Worm (Caenorhabditis elegans) whole organism, L4 larva: Measurements from ENCODE around the gene F33E11.2.

ENCODE experiments used
- F26F4.8 ChIP-seq: fragments of 200-800 bp; sonication (Bioruptor generic); conservative IDR thresholded peaks from 2 replicates; pipeline ENCODE4 v1.3.6; 2022; ENCODE audit warnings: missing genetic modification characterization, missing compliant biosample characterization
- T26A8.4 ChIP-seq: fragments of 200-800 bp; sonication (Bioruptor generic); IDR thresholded peaks from 2 replicates; pipeline ENCODE4 v1.3.6; 2022; ENCODE audit warnings: missing genetic modification characterization, missing compliant biosample characterization
- arid-1 ChIP-seq: fragments of 200-800 bp; sonication (Bioruptor generic); conservative IDR thresholded peaks from 2 replicates; pipeline ENCODE4 v1.3.6; 2022; ENCODE audit warnings: missing genetic modification reagents, missing genetic modification characterization, missing compliant biosample characterization
- ceh-44 ChIP-seq: fragments of 200-800 bp; sonication (Bioruptor generic); IDR thresholded peaks from 2 replicates; pipeline ENCODE4 v1.3.6; 2022; ENCODE audit warnings: missing genetic modification reagents, missing genetic modification characterization, missing compliant biosample characterization
- ceh-82 ChIP-seq: sonication (generic microtip); optimal IDR thresholded peaks from 2 replicates; lab custom pipeline; 2017; ENCODE audit warnings: missing biosample characterization, missing genetic modification characterization
- ces-1 ChIP-seq: fragments of 150-350 bp; sonication (generic microtip); optimal IDR thresholded peaks from 4 replicates; lab custom pipeline; 2014; ENCODE audit warnings: missing biosample characterization, missing genetic modification reagents, missing genetic modification characterization
- daf-19 ChIP-seq: fragments of 200-800 bp; sonication (Bioruptor generic); conservative IDR thresholded peaks from 2 replicates; pipeline ENCODE4 v1.3.6; 2022; ENCODE audit warnings: missing genetic modification characterization, missing compliant biosample characterization
- daf-8 ChIP-seq: fragments of 200-800 bp; sonication (Bioruptor generic); IDR thresholded peaks from 2 replicates; pipeline ENCODE4 v1.3.6; 2022; ENCODE audit warnings: missing genetic modification characterization, missing compliant biosample characterization
- dpl-1 ChIP-seq: fragments of 150-350 bp; optimal IDR thresholded peaks from 2 replicates; lab custom pipeline; 2014; ENCODE audit warnings: missing biosample characterization, missing genetic modification reagents, missing genetic modification characterization
- duxl-1 ChIP-seq: sonication (generic microtip); optimal IDR thresholded peaks from 2 replicates; lab custom pipeline; 2016; ENCODE audit warnings: mild to moderate bottlenecking, missing genetic modification characterization, moderate library complexity, missing compliant biosample characterization; ENCODE audit not compliant: poor library complexity
- fos-1 ChIP-seq: fragments of 150-350 bp; optimal IDR thresholded peaks from 2 replicates; lab custom pipeline; 2014; ENCODE audit warnings: missing biosample characterization, missing genetic modification characterization
- hlh-11 ChIP-seq: fragments of 200-800 bp; sonication (Bioruptor generic); optimal IDR thresholded peaks from 2 replicates; lab custom pipeline; 2018; ENCODE audit warnings: mild to moderate bottlenecking, missing genetic modification characterization, missing compliant biosample characterization
- hmg-1.1 ChIP-seq: fragments of 200-800 bp; sonication (Bioruptor generic); IDR thresholded peaks from 2 replicates; pipeline ENCODE4 v1.3.6; 2022; ENCODE audit warnings: missing genetic modification reagents, missing genetic modification characterization, missing compliant biosample characterization
- lin-38 ChIP-seq: fragments of 200-800 bp; sonication (Bioruptor generic); IDR thresholded peaks from 2 replicates; pipeline ENCODE4 v1.3.6; 2022; ENCODE audit warnings: missing genetic modification reagents, missing genetic modification characterization, missing compliant biosample characterization
- mdt-29 ChIP-seq: fragments of 200-800 bp; sonication (Bioruptor generic); IDR thresholded peaks from 2 replicates; pipeline ENCODE4 v1.3.6; 2022; ENCODE audit warnings: missing genetic modification reagents, missing genetic modification characterization, missing compliant biosample characterization
- mes-2 ChIP-seq: sonication (generic microtip); optimal IDR thresholded peaks from 2 replicates; lab custom pipeline; 2016; ENCODE audit warnings: missing genotype, mild to moderate bottlenecking, missing genetic modification characterization, missing compliant biosample characterization; ENCODE audit not compliant: poor library complexity, severe bottlenecking
- mxl-2 ChIP-seq: fragments of 200-800 bp; sonication (Bioruptor generic); conservative IDR thresholded peaks from 2 replicates; pipeline ENCODE4 v1.3.6; 2022; ENCODE audit warnings: missing genetic modification reagents, missing genetic modification characterization, missing compliant biosample characterization
- mxl-3 ChIP-seq: fragments of 200-800 bp; sonication (Bioruptor generic); optimal IDR thresholded peaks from 2 replicates; lab custom pipeline; 2018; ENCODE audit warnings: mild to moderate bottlenecking, missing genetic modification characterization, missing compliant biosample characterization
- nhr-102 ChIP-seq: sonication (generic microtip); optimal IDR thresholded peaks from 2 replicates; lab custom pipeline; 2016; ENCODE audit warnings: mild to moderate bottlenecking, missing genetic modification characterization, moderate library complexity, missing compliant biosample characterization
- nhr-111 ChIP-seq: fragments of 200-800 bp; sonication (Bioruptor generic); optimal IDR thresholded peaks from 2 replicates; lab custom pipeline; 2018; ENCODE audit warnings: mild to moderate bottlenecking, missing genetic modification characterization, missing compliant biosample characterization
- nhr-237 ChIP-seq: sonication (generic microtip); optimal IDR thresholded peaks from 2 replicates; lab custom pipeline; 2017; ENCODE audit warnings: missing biosample characterization, missing genetic modification characterization
- nhr-25 ChIP-seq: sonication (generic microtip); optimal IDR thresholded peaks from 2 replicates; lab custom pipeline; 2017; ENCODE audit warnings: missing genetic modification characterization, mild to moderate bottlenecking, missing compliant biosample characterization, antibody characterized with exemption, moderate library complexity, borderline replicate concordance; ENCODE audit not compliant: insufficient read depth
- nhr-28 ChIP-seq: fragments of 150-350 bp; optimal IDR thresholded peaks from 2 replicates; lab custom pipeline; 2014; ENCODE audit warnings: missing biosample characterization, missing genetic modification characterization
- nhr-6 ChIP-seq: fragments of 150-350 bp; optimal IDR thresholded peaks from 2 replicates; lab custom pipeline; 2014; ENCODE audit warnings: missing biosample characterization, missing genetic modification characterization
- nhr-76 ChIP-seq: fragments of 150-350 bp; optimal IDR thresholded peaks from 2 replicates; lab custom pipeline; 2014; ENCODE audit warnings: missing biosample characterization, missing genetic modification characterization
- nhr-77 ChIP-seq: fragments of 150-350 bp; optimal IDR thresholded peaks from 2 replicates; lab custom pipeline; 2014; ENCODE audit warnings: missing biosample characterization, missing genetic modification characterization
- rbr-2 ChIP-seq: sonication (generic microtip); optimal IDR thresholded peaks from 2 replicates; lab custom pipeline; 2016; ENCODE audit warnings: missing genotype, missing genetic modification characterization, missing compliant biosample characterization
- saeg-2 ChIP-seq: fragments of 200-800 bp; sonication (Bioruptor generic); IDR thresholded peaks from 2 replicates; pipeline ENCODE4 v1.3.6; 2022; ENCODE audit warnings: missing genetic modification reagents, missing genetic modification characterization, missing compliant biosample characterization
- set-16 ChIP-seq: fragments of 200-800 bp; sonication (Bioruptor generic); IDR thresholded peaks from 2 replicates; pipeline ENCODE4 v1.3.6; 2022; ENCODE audit warnings: missing genetic modification reagents, missing genetic modification characterization, missing compliant biosample characterization
- snpc-1.2 ChIP-seq: fragments of 200-800 bp; sonication (Bioruptor generic); IDR thresholded peaks from 2 replicates; pipeline ENCODE4 v1.3.6; 2022; ENCODE audit warnings: missing genetic modification reagents, missing genetic modification characterization, missing compliant biosample characterization
- spr-3 ChIP-seq: fragments of 200-800 bp; sonication (Bioruptor generic); optimal IDR thresholded peaks from 2 replicates; lab custom pipeline; 2018; ENCODE audit warnings: mild to moderate bottlenecking, missing genetic modification characterization, missing compliant biosample characterization
- tag-97 ChIP-seq: fragments of 200-800 bp; sonication (Bioruptor generic); IDR thresholded peaks from 2 replicates; pipeline ENCODE4 v1.3.6; 2022; ENCODE audit warnings: missing genetic modification characterization, missing compliant biosample characterization
- unc-39 ChIP-seq: sonication (generic microtip); optimal IDR thresholded peaks from 2 replicates; lab custom pipeline; 2017; ENCODE audit warnings: missing biosample characterization, missing genetic modification characterization
- zfp-3 ChIP-seq: fragments of 200-800 bp; sonication (Bioruptor generic); conservative IDR thresholded peaks from 2 replicates; pipeline ENCODE4 v1.3.6; 2022; ENCODE audit warnings: missing genetic modification reagents, missing genetic modification characterization, missing compliant biosample characterization

The F33E11.2 gene

DNA sequence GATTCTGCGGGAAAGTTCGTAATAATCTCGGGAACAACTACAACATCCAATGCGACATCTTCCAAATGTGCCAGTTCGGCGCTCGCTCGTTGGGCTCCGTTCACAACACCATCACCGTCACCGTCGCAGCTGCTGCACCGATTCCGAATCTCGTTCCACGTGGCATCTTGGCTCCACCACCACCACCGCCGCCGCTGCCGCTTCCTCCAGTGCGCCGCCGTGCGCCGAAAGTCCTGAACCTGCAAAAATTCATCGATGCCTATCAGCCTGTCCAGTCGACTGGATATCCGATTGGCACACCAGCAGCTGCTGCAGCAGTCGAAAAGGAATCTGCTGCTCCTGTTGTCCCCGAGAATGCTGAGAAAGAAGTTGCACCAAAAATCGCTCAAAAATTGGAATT lies 648 bp downstream of the F33E11.2 start:
- TF ChIP-seq nhr-77 (tag; lab: Kevin White, UChicago): no peak
- no peak for TF ChIP-seq nhr-25 (tag; lab: Kevin White, UChicago)
- peak; percentile 92 for TF ChIP-seq set-16 (GFP tag; lab: Robert Waterston, UW)
- no peak for TF ChIP-seq daf-19
- TF ChIP-seq nhr-6: no peak
- TF ChIP-seq, all 104 proteins: peak for 1

DNA sequence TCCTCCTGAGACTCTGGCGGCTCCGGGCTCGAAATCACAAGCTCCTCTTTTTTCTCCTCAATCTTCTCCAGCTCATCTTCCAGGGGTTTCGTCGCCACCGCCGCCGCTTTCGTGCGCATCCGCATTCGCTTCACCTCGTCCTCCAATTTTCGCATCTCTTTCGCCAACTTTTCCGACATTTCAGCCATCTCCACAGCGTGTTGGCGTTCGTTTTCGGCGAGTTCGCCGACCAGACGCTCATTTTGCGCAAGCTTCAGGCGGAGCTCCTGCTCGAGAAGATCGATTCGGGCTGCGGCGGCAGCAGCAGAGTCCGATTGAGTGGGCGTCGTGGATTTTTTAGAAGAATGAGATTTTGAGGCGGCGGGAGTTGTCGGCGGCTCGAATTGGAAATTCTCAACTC lies 5.5 kb downstream of the F33E11.2 start:
- no peak for TF ChIP-seq snpc-1.2 (GFP tag; lab: Robert Waterston, UW)
- peak; percentile 91 for TF ChIP-seq set-16 (GFP tag; lab: Robert Waterston, UW)

DNA sequence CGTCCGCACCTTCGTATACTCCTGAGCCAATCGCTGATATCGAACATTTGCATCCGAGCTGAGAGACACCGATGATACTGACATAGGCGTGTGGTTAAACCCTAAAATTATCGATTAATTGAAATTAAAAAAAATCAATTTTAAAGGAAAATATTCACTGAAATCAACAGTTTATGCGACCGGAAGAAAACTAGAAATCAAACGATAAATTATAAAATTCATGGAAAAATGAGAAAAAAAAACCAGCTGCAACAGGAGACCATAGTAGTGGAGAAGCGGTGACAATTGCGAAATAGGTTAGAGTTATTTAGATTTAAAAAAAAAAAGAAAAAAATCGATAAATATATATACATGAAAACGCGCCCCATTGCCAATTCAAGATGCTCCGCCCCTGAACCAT lies 6.9 kb downstream of the F33E11.2 start, which contains the start of gene F33E11.3:
Gene F33E11.3 (minus strand): TSS at position 101 of the 400 bp plus-strand sequence.
- TF ChIP-seq zfp-3 (no peak), duxl-1 (no peak), nhr-28 (tag; lab: Kevin White, UChicago) (no peak), tag-97 (GFP tag; lab: Robert Waterston, UW) (no peak), mxl-3 (GFP tag; lab: Kevin White, UChicago) (no peak), nhr-76 (no peak), spr-3 (no peak), ceh-44 (GFP tag; lab: Robert Waterston, UW) (no peak)

DNA sequence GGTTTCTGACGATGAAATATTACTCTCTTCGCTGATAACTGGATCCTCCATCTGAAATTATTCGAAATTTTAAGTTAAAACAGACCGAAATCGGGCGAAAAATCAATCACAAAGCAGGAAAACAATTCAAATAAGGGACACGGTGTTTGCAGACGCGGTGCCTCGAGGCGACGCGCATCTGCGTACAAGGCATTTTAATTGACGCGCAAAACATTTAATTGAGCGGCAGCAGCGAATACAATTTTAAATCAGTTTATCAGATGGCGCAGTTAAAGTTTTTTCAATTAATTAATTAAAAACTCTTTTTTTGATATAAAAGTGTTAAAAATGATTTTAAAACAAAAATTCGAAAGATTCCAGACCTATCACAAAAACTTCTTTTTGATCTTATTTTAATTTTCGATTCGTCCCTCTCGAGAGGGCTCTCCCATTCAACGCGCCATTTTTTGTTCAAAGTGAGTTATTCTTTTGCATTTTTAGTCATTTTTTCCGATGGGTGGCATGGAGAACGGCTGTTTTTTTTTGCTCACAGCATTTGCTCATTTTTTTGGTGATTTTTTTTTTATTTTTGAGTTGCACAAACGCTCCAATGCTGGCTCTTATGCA lies 13.8 kb downstream of the F33E11.2 start, which contains the start of gene phf-10:
Gene phf-10 (minus strand): TSS at position 81 of the 606 bp plus-strand sequence.
- TF ChIP-seq hmg-1.1 (GFP tag; lab: Robert Waterston, UW) (peak; percentile 42; the same call in 1 of the 2 replicates), nhr-6 (peak; percentile 14), dpl-1 (GFP tag; lab: Kevin White, UChicago) (peak; percentile 61), hlh-11 (tag; lab: Kevin White, UChicago) (no peak), mes-2 (tag; lab: Kevin White, UChicago) (peak; percentile 67), nhr-102 (tag; lab: Kevin White, UChicago) (no peak), nhr-111 (GFP tag; lab: Kevin White, UChicago) (no peak), lin-38 (GFP tag; lab: Robert Waterston, UW) (peak; percentile 48), T26A8.4 (GFP tag; lab: Robert Waterston, UW) (no peak)

DNA sequence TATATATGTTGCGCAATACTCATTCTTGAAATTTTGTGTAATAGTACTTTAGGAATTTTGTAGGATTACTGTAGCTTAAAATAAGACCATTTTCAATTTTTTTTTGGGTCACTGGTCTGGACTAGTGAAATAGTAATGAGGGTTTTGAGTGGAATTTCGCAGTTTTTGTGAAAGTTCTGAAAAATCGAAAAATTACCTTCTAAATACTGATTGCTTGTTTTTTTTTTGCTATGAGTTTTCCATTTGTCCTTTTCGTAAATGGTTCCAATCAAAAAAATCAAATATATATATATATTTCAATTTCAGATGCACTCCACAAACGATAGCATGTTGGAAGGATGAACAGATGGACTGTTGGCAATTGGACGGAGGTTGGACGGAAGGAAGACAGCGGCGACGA lies 14.7 kb downstream of the F33E11.2 start, which contains the start of gene nhr-15:
Gene nhr-15 (plus strand): TSS at position 301 of the 400 bp plus-strand sequence.
- TF ChIP-seq rbr-2 (no peak), nhr-6 (no peak), arid-1 (GFP tag; lab: Robert Waterston, UW) (no peak), saeg-2 (no peak), fos-1 (tag; lab: Kevin White, UChicago) (no peak), ceh-82 (tag; lab: Kevin White, UChicago) (no peak), mdt-29 (GFP tag; lab: Robert Waterston, UW) (no peak), mxl-2 (no peak), ces-1 (GFP tag; lab: Kevin White, UChicago) (no peak), daf-8 (GFP tag; lab: Robert Waterston, UW) (no peak), unc-39 (no peak), hmg-1.1 (GFP tag; lab: Robert Waterston, UW) (no peak), nhr-237 (tag; lab: Kevin White, UChicago) (no peak), F26F4.8 (no peak)
